Worm (Caenorhabditis elegans) whole organism, late embryonic: ENCODE data around the gene K09C8.2.

Source experiments
- ama-1 ChIP-seq: fragments of 150-350 bp; optimal IDR thresholded peaks from 2 replicates; lab custom pipeline; 2014
- elt-2 ChIP-seq: sonication (generic microtip); optimal IDR thresholded peaks from 2 replicates; lab custom pipeline; 2016; ENCODE audit warnings: missing genetic modification reagents, missing genetic modification characterization, missing compliant biosample characterization
- ets-4 ChIP-seq: sonication (generic microtip); optimal IDR thresholded peaks from 2 replicates; lab custom pipeline; 2016; ENCODE audit warnings: missing genetic modification characterization, missing compliant biosample characterization
- hlh-30 ChIP-seq: sonication (generic microtip); optimal IDR thresholded peaks from 2 replicates; lab custom pipeline; 2017; ENCODE audit warnings: antibody characterized with exemption, missing genetic modification characterization, missing compliant biosample characterization; ENCODE audit not compliant: insufficient read depth
- pha-2 ChIP-seq: sonication (generic microtip); optimal IDR thresholded peaks from 2 replicates; lab custom pipeline; 2017; ENCODE audit warnings: mild to moderate bottlenecking, missing genetic modification characterization, missing compliant biosample characterization
- pha-4 ChIP-seq: fragments of 150-350 bp; optimal IDR thresholded peaks from 2 replicates; lab custom pipeline; 2018; ENCODE audit warnings: missing biosample characterization, missing genetic modification reagents, missing genetic modification characterization
- pqm-1 ChIP-seq: sonication (generic microtip); optimal IDR thresholded peaks from 2 replicates; lab custom pipeline; 2016; ENCODE audit warnings: missing genetic modification characterization, missing compliant biosample characterization
- ref-2 ChIP-seq: sonication (generic microtip); optimal IDR thresholded peaks from 2 replicates; lab custom pipeline; 2016; ENCODE audit warnings: missing genetic modification characterization, missing compliant biosample characterization
- sox-4 ChIP-seq: sonication (generic microtip); optimal IDR thresholded peaks from 2 replicates; lab custom pipeline; 2017; ENCODE audit warnings: mild to moderate bottlenecking, missing genetic modification characterization, inconsistent platforms, missing compliant biosample characterization
- unc-86 ChIP-seq: sonication (generic microtip); optimal IDR thresholded peaks from 2 replicates; lab custom pipeline; 2016; ENCODE audit warnings: missing genetic modification characterization, missing compliant biosample characterization

DNA sequence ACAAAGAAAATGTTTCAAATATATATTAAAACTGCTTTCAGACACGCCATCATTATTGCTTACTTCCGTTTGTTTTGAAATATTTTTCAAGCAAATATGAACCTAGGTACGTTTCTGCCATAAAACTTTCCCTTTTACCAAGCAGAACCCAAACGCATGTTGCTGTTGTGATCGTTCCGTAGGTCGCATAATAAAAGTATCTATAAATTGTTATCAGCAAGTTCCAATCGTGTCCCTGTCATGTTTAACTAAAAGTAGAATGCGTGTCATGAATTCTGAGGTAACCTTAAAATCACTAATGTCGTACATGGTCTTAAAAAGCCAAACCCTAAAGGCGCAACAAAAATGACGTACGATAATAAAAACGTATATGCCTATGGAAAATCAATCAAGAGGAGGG is 7.3 kb upstream of the K09C8.2 start:
- TF ChIP-seq elt-2 (tag; lab: Kevin White, UChicago): no peak
- no peak for TF ChIP-seq pqm-1 (tag; lab: Kevin White, UChicago)
- no peak for TF ChIP-seq unc-86 (tag; lab: Kevin White, UChicago)
- TF ChIP-seq hlh-30 (tag; lab: Kevin White, UChicago): no peak
- no peak for TF ChIP-seq pha-4 (tag; lab: Kevin White, UChicago)
- TF ChIP-seq ama-1 (lab: Kevin White, UChicago): no peak
- TF ChIP-seq pha-2: no peak
- TF ChIP-seq ets-4: no peak
- no peak for TF ChIP-seq sox-4 (tag; lab: Kevin White, UChicago)
- TF ChIP-seq ref-2 (tag; lab: Kevin White, UChicago): no peak
